Fruit fly (Drosophila melanogaster): ENCODE data around the gene CG6834.

The CG6834 gene

DNA sequence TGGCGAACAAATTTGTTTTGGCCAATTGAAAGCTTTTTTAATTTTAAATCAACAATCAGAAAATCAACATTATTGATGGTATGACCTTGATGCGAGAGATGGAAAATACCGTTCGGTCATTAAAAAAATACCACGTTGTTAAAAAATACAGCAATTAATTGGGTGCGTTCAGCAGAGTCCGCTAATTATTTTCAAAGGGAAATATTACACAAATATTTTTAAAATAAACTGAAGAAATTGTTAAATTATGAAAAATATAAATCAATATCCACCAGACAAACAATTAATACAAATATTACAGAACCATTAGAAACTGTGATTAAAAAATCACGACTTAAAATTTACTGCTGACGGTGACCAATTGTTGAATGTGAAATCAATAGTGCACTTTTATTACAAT is 9.9 kb downstream of the CG6834 start, which contains the start of gene CG18476 (continued):
- TF ChIP-seq tll (GFP tag; optimal IDR thresholded peaks at IDR 0.05): no peak
- no peak for TF ChIP-seq crc (GFP tag; optimal IDR thresholded peaks at IDR 0.05)
- no peak for TF ChIP-seq h (optimal IDR thresholded peaks at IDR 0.05)
- TF ChIP-seq CG6272 (GFP tag; IDR thresholded peaks at IDR 0.05): peak; percentile 93
- TF ChIP-seq sd (tag; optimal IDR thresholded peaks at IDR 0.05): no peak
- TF ChIP-seq p53 (GFP tag; optimal IDR thresholded peaks at IDR 0.05): no peak
- no peak for TF ChIP-seq usp (GFP tag; optimal IDR thresholded peaks at IDR 0.05)
- TF ChIP-seq CG7786 (GFP tag; optimal IDR thresholded peaks at IDR 0.05): peak; percentile 61
- TF ChIP-seq bsh (GFP tag; optimal IDR thresholded peaks at IDR 0.05): peak; percentile 2 to 93
- TF ChIP-seq CG1602 (GFP tag; optimal IDR thresholded peaks at IDR 0.05): peak; percentile 85
- TF ChIP-seq bowl (GFP tag; IDR thresholded peaks at IDR 0.05): peak; percentile 72
- peak; percentile 67 for TF ChIP-seq CG4854 (GFP tag; optimal IDR thresholded peaks at IDR 0.05)
- TF ChIP-seq CG7357 (GFP tag; IDR thresholded peaks at IDR 0.05): peak; percentile 88
- TF ChIP-seq CG8388 (GFP tag; optimal IDR thresholded peaks at IDR 0.05): peak; percentile 91
- TF ChIP-seq Max (GFP tag; optimal IDR thresholded peaks at IDR 0.05): peak; percentile 81
- TF ChIP-seq CG17385 (GFP tag; optimal IDR thresholded peaks at IDR 0.05): peak; percentile 84
- peak; percentile 95 for TF ChIP-seq CG18476 (GFP tag; optimal IDR thresholded peaks at IDR 0.05)
- no peak; the same call in 1 of the 2 replicates for TF ChIP-seq Dip2 (GFP tag; IDR thresholded peaks at IDR 0.05)
- peak; percentile 79 for TF ChIP-seq CG17802 (tag; optimal IDR thresholded peaks at IDR 0.05)
- no peak for TF ChIP-seq hth (optimal IDR thresholded peaks at IDR 0.05)
- peak; percentile 75 for TF ChIP-seq trh (GFP tag; optimal IDR thresholded peaks at IDR 0.05)
- TF ChIP-seq CkIIα-i1 (GFP tag; IDR thresholded peaks at IDR 0.05): no peak
- no peak for TF ChIP-seq Opbp (GFP tag; IDR thresholded peaks at IDR 0.05; ENCODE audit: partially characterized antibody)
- peak; percentile 94 for TF ChIP-seq zfh1 (GFP tag; IDR thresholded peaks at IDR 0.05)
- peak; percentile 95 for TF ChIP-seq CG2678 (tag; optimal IDR thresholded peaks at IDR 0.05)
- peak; percentile 90 for TF ChIP-seq CG4820 (GFP tag; optimal IDR thresholded peaks at IDR 0.05)
- TF ChIP-seq exex (tag; optimal IDR thresholded peaks at IDR 0.05): peak; percentile 85
- TF ChIP-seq crol (GFP tag; IDR thresholded peaks at IDR 0.05): no peak
- no peak for TF ChIP-seq sima (GFP tag; optimal IDR thresholded peaks at IDR 0.05)
- no peak for TF ChIP-seq sna (GFP tag; IDR thresholded peaks at IDR 0.05; ENCODE audit: partially characterized antibody)
- peak; percentile 64 for TF ChIP-seq CG6854 (GFP tag; optimal IDR thresholded peaks at IDR 0.05)
- TF ChIP-seq CG6175 (GFP tag; IDR thresholded peaks at IDR 0.05): peak; percentile 86
- peak; percentile 85 for TF ChIP-seq CG33557 (GFP tag; optimal IDR thresholded peaks at IDR 0.05)
- TF ChIP-seq kah (GFP tag; optimal IDR thresholded peaks at IDR 0.05): peak; percentile 72
- peak; percentile 93 for TF ChIP-seq al (GFP tag; IDR thresholded peaks at IDR 0.05)
- peak; percentile 48 for TF ChIP-seq MESR4 (GFP tag; optimal IDR thresholded peaks at IDR 0.05)
- no peak for TF ChIP-seq chinmo (GFP tag; IDR thresholded peaks at IDR 0.05; ENCODE audit: partially characterized antibody)
- peak; percentile 73 for TF ChIP-seq Nf-YB (GFP tag; optimal IDR thresholded peaks at IDR 0.05)
- TF ChIP-seq fd102C (GFP tag; optimal IDR thresholded peaks at IDR 0.05): peak; percentile 6
- TF ChIP-seq CG12391 (tag; optimal IDR thresholded peaks at IDR 0.05): peak; percentile 96
- TF ChIP-seq Hmx (GFP tag; optimal IDR thresholded peaks at IDR 0.05): peak; percentile 81
- TF ChIP-seq dm (GFP tag; optimal IDR thresholded peaks at IDR 0.05): peak; percentile 21
- peak; percentile 60 for TF ChIP-seq schlank (tag; optimal IDR thresholded peaks at IDR 0.05)
- no peak for TF ChIP-seq hbn (GFP tag; IDR thresholded peaks at IDR 0.05; ENCODE audit: partially characterized antibody)
- TF ChIP-seq ranshi (GFP tag; IDR thresholded peaks at IDR 0.05): peak; percentile 95
- no peak for TF ChIP-seq Kr (GFP tag; optimal IDR thresholded peaks at IDR 0.05)
- TF ChIP-seq CG5953 (GFP tag; IDR thresholded peaks at IDR 0.05): peak; percentile 69
- TF ChIP-seq Doc2 (GFP tag; IDR thresholded peaks at IDR 0.05): peak; percentile 75
- no peak for TF ChIP-seq HmgD (GFP tag; optimal IDR thresholded peaks at IDR 0.05)
- TF ChIP-seq Eip74EF (GFP tag; optimal IDR thresholded peaks at IDR 0.05): peak in 1 of 2 experiments; percentile 89
- TF ChIP-seq CG17328 (GFP tag; IDR thresholded peaks at IDR 0.05): peak; percentile 93
